Worm (Caenorhabditis elegans): Measurements from ENCODE around the gene pdi-2.

ce11 chrX:4478503-4478902 is 45.5 kb upstream of the pdi-2 start:
- TF ChIP-seq nhr-28 (tag; optimal IDR thresholded peaks at IDR 0.05), result no peak
- no peak for TF ChIP-seq sem-2 (GFP tag; optimal IDR thresholded peaks at IDR 0.05)
- TF ChIP-seq pha-4 (tag; optimal IDR thresholded peaks at IDR 0.05), result no peak
- no peak for TF ChIP-seq snpc-4 (tag; optimal IDR thresholded peaks at IDR 0.05)
- no peak for TF ChIP-seq elt-1 (tag; optimal IDR thresholded peaks at IDR 0.05; ENCODE audit: borderline replicate concordance, insufficient read depth)
- no peak for TF ChIP-seq ces-1 (GFP tag; optimal IDR thresholded peaks at IDR 0.05)
- no peak for TF ChIP-seq ztf-11 (tag; optimal IDR thresholded peaks at IDR 0.05)
- TF ChIP-seq nhr-237 (tag; optimal IDR thresholded peaks at IDR 0.05), result no peak

Data from whole organism, mixed stage, embryonic.